Fruit fly (Drosophila melanogaster): ENCODE results near the gene CG10702.

dm6 chr2L:19083320-19083764, 13.7 kb upstream of the CG10702 start:
- no peak for TF ChIP-seq Crg-1 (GFP tag; optimal IDR thresholded peaks at IDR 0.05)
- no peak for TF ChIP-seq toe (GFP tag; optimal IDR thresholded peaks at IDR 0.05)
